Fruit fly (Drosophila melanogaster) whole organism, embryonic: ENCODE measurements around the gene Arpc1.

ENCODE experiments used
- Antp ChIP-seq: fragments of 200-800 bp; sonication (Bioruptor generic); optimal IDR thresholded peaks from 3 replicates; lab custom pipeline; 2016; ENCODE audit warnings: missing biosample characterization, missing genetic modification characterization
- Asciz ChIP-seq: fragments of 200-800 bp; sonication (Bioruptor generic); optimal IDR thresholded peaks from 2 replicates; lab custom pipeline; 2017; ENCODE audit warnings: missing biosample characterization, mild to moderate bottlenecking, missing genetic modification characterization, missing genetic modification reagents
- Atf6 ChIP-seq: fragments of 200-800 bp; sonication (Bioruptor generic); IDR thresholded peaks from 2 replicates; pipeline ENCODE4 v1.3.6; 2022; ENCODE audit warnings: missing biosample characterization, missing genetic modification characterization
- Bgb ChIP-seq: fragments of 200-800 bp; sonication (Bioruptor generic); IDR thresholded peaks from 2 replicates; pipeline ENCODE4 v1.3.6; 2022; ENCODE audit warnings: missing biosample characterization, missing genetic modification characterization; ENCODE audit not compliant: partially characterized antibody
- CG10366 ChIP-seq: fragments of 200-800 bp; sonication (Bioruptor generic); IDR thresholded peaks from 2 replicates; pipeline ENCODE4 v1.3.6; 2022; ENCODE audit warnings: missing biosample characterization, missing genetic modification characterization
- CG10979 ChIP-seq: fragments of 200-800 bp; sonication (Bioruptor generic); optimal IDR thresholded peaks from 2 replicates; lab custom pipeline; 2018; ENCODE audit warnings: missing biosample characterization, mild to moderate bottlenecking, missing genetic modification characterization, moderate library complexity
- CG15514 ChIP-seq: fragments of 200-800 bp; sonication (Bioruptor generic); optimal IDR thresholded peaks from 3 replicates; lab custom pipeline; 2017; ENCODE audit warnings: missing biosample characterization, missing genetic modification characterization, mild to moderate bottlenecking, moderate library complexity, missing genetic modification reagents
- CG1603 ChIP-seq: fragments of 200-800 bp; sonication (Bioruptor generic); optimal IDR thresholded peaks from 2 replicates; lab custom pipeline; 2019; ENCODE audit warnings: missing biosample characterization, mild to moderate bottlenecking, missing genetic modification characterization, moderate library complexity
- CG1792 ChIP-seq: fragments of 200-800 bp; sonication (Bioruptor generic); optimal IDR thresholded peaks from 2 replicates; lab custom pipeline; 2016; ENCODE audit warnings: missing biosample characterization, missing genetic modification characterization
- CG18619 ChIP-seq: fragments of 200-800 bp; sonication (Bioruptor generic); optimal IDR thresholded peaks from 3 replicates; lab custom pipeline; 2017; ENCODE audit warnings: missing biosample characterization, mild to moderate bottlenecking, missing genetic modification characterization
- CG2875 ChIP-seq: fragments of 200-800 bp; sonication (Bioruptor generic); optimal IDR thresholded peaks from 2 replicates; lab custom pipeline; 2017; ENCODE audit warnings: missing biosample characterization, mild to moderate bottlenecking, missing genetic modification characterization, missing genetic modification reagents
- CG43689 ChIP-seq: fragments of 200-800 bp; sonication (Bioruptor generic); IDR thresholded peaks from 2 replicates; pipeline ENCODE4 v1.3.6; 2022; ENCODE audit warnings: missing biosample characterization, missing genetic modification characterization
- D ChIP-seq, 2 experiments: fragments of 200-800 bp in 1 of 2; fragments of >200 bp in 1 of 2; sonication (Bioruptor generic) in 1 of 2; optimal IDR thresholded peaks; 2 replicates in 1 of 2; 3 replicates in 1 of 2; lab custom pipeline; 2017; ENCODE audit warnings: mild to moderate bottlenecking in 1 of 2, missing biosample characterization in 1 of 2, missing genetic modification characterization in 1 of 2, missing genetic modification reagents in 1 of 2
- Dbx ChIP-seq: fragments of 200-800 bp; sonication (Bioruptor generic); IDR thresholded peaks from 3 replicates; pipeline ENCODE4 v1.3.6; 2022; ENCODE audit warnings: missing biosample characterization, missing genetic modification characterization
- Dfd ChIP-seq, 2 experiments: fragments of >200 bp; optimal IDR thresholded peaks; 2 replicates each; lab custom pipeline; 2017; ENCODE audit warnings: missing biosample characterization in 2 of 2, missing genetic modification characterization in 2 of 2
- Doc3 ChIP-seq: fragments of 200-800 bp; sonication (Bioruptor generic); IDR thresholded peaks from 3 replicates; pipeline ENCODE4 v1.3.6; 2022; ENCODE audit warnings: missing biosample characterization, missing genetic modification characterization; ENCODE audit not compliant: partially characterized antibody
- Dp ChIP-seq: fragments of 200-800 bp; sonication (Bioruptor generic); optimal IDR thresholded peaks from 2 replicates; lab custom pipeline; 2018; ENCODE audit warnings: missing biosample characterization, mild to moderate bottlenecking, missing genetic modification characterization, moderate library complexity
- Ets97D ChIP-seq: fragments of 200-800 bp; sonication (Bioruptor generic); optimal IDR thresholded peaks from 3 replicates; lab custom pipeline; 2016; ENCODE audit warnings: missing biosample characterization, missing genetic modification characterization
- GATAe ChIP-seq: fragments of 200-800 bp; sonication (Bioruptor generic); conservative IDR thresholded peaks from 2 replicates; pipeline ENCODE4 v1.3.6; 2022; ENCODE audit warnings: missing biosample characterization, missing genetic modification characterization
- HLH3B ChIP-seq: fragments of 200-800 bp; sonication (Bioruptor generic); IDR thresholded peaks from 2 replicates; pipeline ENCODE4 v1.3.6; 2022; ENCODE audit warnings: missing biosample characterization, missing genetic modification characterization
- Hr78 ChIP-seq, 2 experiments: fragments of 200-800 bp in 1 of 2; fragments of >200 bp in 1 of 2; sonication (Bioruptor generic) in 1 of 2; optimal IDR thresholded peaks; 2 replicates each; lab custom pipeline; 2017 to 2019; ENCODE audit warnings: missing biosample characterization in 2 of 2, missing genetic modification characterization in 2 of 2, mild to moderate bottlenecking in 1 of 2, moderate library complexity in 1 of 2
- MESR4 ChIP-seq: fragments of 200-800 bp; sonication (Bioruptor generic); optimal IDR thresholded peaks from 2 replicates; lab custom pipeline; 2018; ENCODE audit warnings: missing biosample characterization, mild to moderate bottlenecking, missing genetic modification characterization, moderate library complexity
- Oli ChIP-seq: fragments of 200-800 bp; sonication (Bioruptor generic); optimal IDR thresholded peaks from 2 replicates; lab custom pipeline; 2018; ENCODE audit warnings: missing biosample characterization, mild to moderate bottlenecking, missing genetic modification characterization, moderate library complexity
- Poxn ChIP-seq: fragments of 200-800 bp; sonication (Bioruptor generic); IDR thresholded peaks from 2 replicates; pipeline ENCODE4 v1.3.6; 2022; ENCODE audit warnings: missing biosample characterization, missing genetic modification characterization
- Scr ChIP-seq: fragments of 200-800 bp; sonication (Bioruptor generic); IDR thresholded peaks from 2 replicates; pipeline ENCODE4 v1.3.6; 2022; ENCODE audit warnings: missing biosample characterization, missing genetic modification characterization; ENCODE audit not compliant: partially characterized antibody
- Six4 ChIP-seq: fragments of 200-800 bp; sonication (Bioruptor generic); optimal IDR thresholded peaks from 2 replicates; lab custom pipeline; 2016; ENCODE audit warnings: missing biosample characterization, missing genetic modification characterization
- Trl ChIP-seq, 3 experiments: fragments of >200 bp in 2 of 3; fragments of 200-800 bp in 1 of 3; sonication (Bioruptor generic) in 1 of 3; optimal IDR thresholded peaks; 2 replicates in 1 of 3; 3 replicates in 2 of 3; lab custom pipeline; 2016 to 2017; ENCODE audit warnings: missing biosample characterization in 1 of 3, missing genetic modification characterization in 1 of 3
- ara ChIP-seq: fragments of 200-800 bp; sonication (Bioruptor generic); IDR thresholded peaks from 2 replicates; pipeline ENCODE4 v1.3.6; 2022; ENCODE audit warnings: missing biosample characterization, missing genetic modification characterization
- chinmo ChIP-seq: fragments of 200-800 bp; sonication (Bioruptor generic); IDR thresholded peaks from 4 replicates; pipeline ENCODE4 v1.3.6; 2022; ENCODE audit warnings: missing biosample characterization, missing genetic modification characterization; ENCODE audit not compliant: partially characterized antibody
- dan ChIP-seq: fragments of 200-800 bp; sonication (Bioruptor generic); IDR thresholded peaks from 2 replicates; pipeline ENCODE4 v1.3.6; 2022; ENCODE audit warnings: missing biosample characterization, missing genetic modification characterization
- dpn ChIP-seq, 2 experiments: fragments of 200-800 bp; sonication (Bioruptor generic); optimal IDR thresholded peaks; 3 replicates each; lab custom pipeline; 2016; ENCODE audit warnings: missing biosample characterization in 2 of 2, missing genetic modification characterization in 2 of 2
- eve ChIP-seq, 2 experiments: fragments of >200 bp; optimal IDR thresholded peaks; 2 replicates each; lab custom pipeline; 2017; ENCODE audit warnings: missing biosample characterization in 2 of 2, missing genetic modification characterization in 2 of 2
- gcm ChIP-seq: fragments of 200-800 bp; sonication (Bioruptor generic); optimal IDR thresholded peaks from 2 replicates; lab custom pipeline; 2019; ENCODE audit warnings: missing biosample characterization, mild to moderate bottlenecking, missing genetic modification characterization, moderate library complexity
- gsb ChIP-seq: fragments of 200-800 bp; sonication (Bioruptor generic); IDR thresholded peaks from 2 replicates; pipeline ENCODE4 v1.3.6; 2022; ENCODE audit warnings: missing biosample characterization, missing genetic modification characterization
- hb ChIP-seq: fragments of 200-800 bp; sonication (Bioruptor generic); IDR thresholded peaks from 3 replicates; pipeline ENCODE4 v1.3.6; 2022; ENCODE audit warnings: missing biosample characterization, missing genetic modification characterization; ENCODE audit not compliant: partially characterized antibody
- insv ChIP-seq, 2 experiments: fragments of 200-800 bp; sonication (Bioruptor generic); optimal IDR thresholded peaks; 3 replicates each; lab custom pipeline; 2016 to 2018; ENCODE audit warnings: missing biosample characterization in 2 of 2, missing genetic modification characterization in 2 of 2
- kni ChIP-seq: fragments of 200-800 bp; sonication (Bioruptor generic); optimal IDR thresholded peaks from 3 replicates; lab custom pipeline; 2017; ENCODE audit warnings: mild to moderate bottlenecking, missing biosample characterization, missing genetic modification reagents, missing genetic modification characterization
- mam ChIP-seq: fragments of 200-800 bp; sonication (Bioruptor generic); optimal IDR thresholded peaks from 3 replicates; lab custom pipeline; 2016; ENCODE audit warnings: missing biosample characterization, missing genetic modification characterization
- pfk ChIP-seq: fragments of 200-800 bp; sonication (Bioruptor generic); optimal IDR thresholded peaks from 2 replicates; lab custom pipeline; 2018; ENCODE audit warnings: missing biosample characterization, mild to moderate bottlenecking, missing genetic modification characterization, moderate library complexity
- repo ChIP-seq: fragments of 200-800 bp; sonication (Bioruptor generic); optimal IDR thresholded peaks from 2 replicates; lab custom pipeline; 2016; ENCODE audit warnings: missing biosample characterization, missing genetic modification characterization
- sc ChIP-seq, 3 experiments: fragments of >200 bp in 2 of 3; fragments of 200-800 bp in 1 of 3; sonication (Bioruptor generic) in 1 of 3; optimal IDR thresholded peaks; 2 replicates in 2 of 3; 3 replicates in 1 of 3; lab custom pipeline; 2017; ENCODE audit warnings: mild to moderate bottlenecking in 1 of 3, missing biosample characterization in 1 of 3, missing genetic modification characterization in 1 of 3, missing genetic modification reagents in 1 of 3
- scrt ChIP-seq: fragments of 200-800 bp; sonication (Bioruptor generic); optimal IDR thresholded peaks from 2 replicates; lab custom pipeline; 2018; ENCODE audit warnings: missing biosample characterization, mild to moderate bottlenecking, missing genetic modification characterization, moderate library complexity
- sisA ChIP-seq: fragments of 200-800 bp; sonication (Bioruptor generic); IDR thresholded peaks from 2 replicates; pipeline ENCODE4 v1.3.6; 2022; ENCODE audit warnings: missing biosample characterization, missing genetic modification characterization
- so ChIP-seq: fragments of 200-800 bp; sonication (Bioruptor generic); IDR thresholded peaks from 3 replicates; pipeline ENCODE4 v1.3.6; 2022; ENCODE audit warnings: missing biosample characterization, missing genetic modification characterization
- wor ChIP-seq: fragments of 200-800 bp; sonication (Bioruptor generic); IDR thresholded peaks from 2 replicates; pipeline ENCODE4 v1.3.6; 2022; ENCODE audit warnings: missing biosample characterization, missing genetic modification characterization
- zen2 ChIP-seq: fragments of 200-800 bp; sonication (Bioruptor generic); IDR thresholded peaks from 3 replicates; pipeline ENCODE4 v1.3.6; 2022; ENCODE audit warnings: missing biosample characterization, missing genetic modification characterization; ENCODE audit not compliant: partially characterized antibody

Arpc1 gene

dm6 chr2L:13783264-13784154, 46.0 kb downstream of the Arpc1 start, which contains the start of gene Eato (continued):
- peak; percentile 50; the same call in 2 of the 3 replicates for TF ChIP-seq zen2 (GFP tag; lab: Robert Waterston, UW)
- no peak for TF ChIP-seq Atf6 (GFP tag; lab: Robert Waterston, UW)
- peak; percentile 62 for TF ChIP-seq CG15514 (GFP tag; lab: Kevin White, UChicago)
- TF ChIP-seq eve (GFP tag; optimal IDR thresholded peaks at IDR 0.05; lab: Kevin White, UChicago): no peak
- TF ChIP-seq chinmo (GFP tag; lab: Robert Waterston, UW): 0 out of 4 replicates have a peak, but pooled peaks have one; percentile 6
- TF ChIP-seq Asciz: no peak
- TF ChIP-seq sc (optimal IDR thresholded peaks at IDR 0.05; lab: Kevin White, UChicago): no peak
- no peak for TF ChIP-seq sc (GFP tag; optimal IDR thresholded peaks at IDR 0.05; lab: Kevin White, UChicago)
- TF ChIP-seq CG10979 (tag; lab: Kevin White, UChicago): no peak
- TF ChIP-seq Six4 (GFP tag; lab: Kevin White, UChicago): no peak
- TF ChIP-seq Ets97D (GFP tag; lab: Kevin White, UChicago): no peak
- no peak for TF ChIP-seq GATAe (GFP tag; lab: Robert Waterston, UW)
- TF ChIP-seq Dbx: no peak
- no peak for TF ChIP-seq repo (GFP tag; lab: Kevin White, UChicago)
- TF ChIP-seq Scr (GFP tag; lab: Robert Waterston, UW): peak; percentile 54
- TF ChIP-seq ara (GFP tag; lab: Robert Waterston, UW): no peak
- TF ChIP-seq Doc3 (GFP tag; lab: Robert Waterston, UW): no peak; the same call in 2 of the 3 replicates
- no peak for TF ChIP-seq Oli
- TF ChIP-seq D (optimal IDR thresholded peaks at IDR 0.05; lab: Kevin White, UChicago): no peak
- no peak for TF ChIP-seq D (GFP tag; optimal IDR thresholded peaks at IDR 0.05; lab: Kevin White, UChicago)
- no peak for TF ChIP-seq scrt
- TF ChIP-seq gsb: no peak
- TF ChIP-seq Hr78 (GFP tag; optimal IDR thresholded peaks at IDR 0.05; lab: Kevin White, UChicago): no peak
- TF ChIP-seq CG43689 (GFP tag; lab: Robert Waterston, UW): no peak
- TF ChIP-seq gcm: no peak
- peak; percentile 22 for TF ChIP-seq mam (GFP tag; lab: Kevin White, UChicago)
- no peak for TF ChIP-seq CG18619
- TF ChIP-seq Trl (optimal IDR thresholded peaks at IDR 0.05; lab: Kevin White, UChicago): no peak
- no peak for TF ChIP-seq Trl (GFP tag; optimal IDR thresholded peaks at IDR 0.05; lab: Kevin White, UChicago)
- TF ChIP-seq Dfd (GFP tag; optimal IDR thresholded peaks at IDR 0.05; lab: Kevin White, UChicago): no peak
- no peak for TF ChIP-seq Poxn (GFP tag; lab: Robert Waterston, UW)
- TF ChIP-seq Dp (GFP tag; lab: Kevin White, UChicago): no peak
- no peak for TF ChIP-seq dan (GFP tag; lab: Robert Waterston, UW)
- TF ChIP-seq hb (GFP tag; lab: Robert Waterston, UW): peak; percentile 52; the same call in 1 of the 3 replicates
- no peak for TF ChIP-seq wor
- TF ChIP-seq pfk (GFP tag; lab: Kevin White, UChicago): no peak
- TF ChIP-seq Antp: no peak
- TF ChIP-seq CG10366 (GFP tag; lab: Robert Waterston, UW): no peak; the same call in 1 of the 2 replicates
- TF ChIP-seq insv (GFP tag; optimal IDR thresholded peaks at IDR 0.05; lab: Kevin White, UChicago): no peak
- no peak for TF ChIP-seq sisA
- TF ChIP-seq HLH3B (GFP tag; lab: Robert Waterston, UW): no peak
- no peak for TF ChIP-seq so (GFP tag; lab: Robert Waterston, UW)
- TF ChIP-seq CG1603 (tag; lab: Kevin White, UChicago): no peak
- TF ChIP-seq MESR4 (GFP tag; lab: Kevin White, UChicago): peak; percentile 47
- TF ChIP-seq CG1792 (GFP tag; lab: Kevin White, UChicago): no peak
- TF ChIP-seq Bgb (GFP tag; lab: Robert Waterston, UW): peak; percentile 50
- no peak for TF ChIP-seq dpn (GFP tag; optimal IDR thresholded peaks at IDR 0.05; lab: Kevin White, UChicago)
- no peak for TF ChIP-seq CG2875 (GFP tag; lab: Kevin White, UChicago)
- TF ChIP-seq kni: no peak
